Fruit fly (Drosophila melanogaster) Kc167 (cell line): ENCODE results near the gene GILT3.

Experiments
- Myc ChIP-seq: fragments of >200 bp; optimal IDR thresholded peaks from 2 replicates; lab custom pipeline; 2017; ENCODE audit warnings: missing external identifiers
- Sin3A ChIP-seq: fragments of >200 bp; optimal IDR thresholded peaks from 2 replicates; lab custom pipeline; 2018; ENCODE audit warnings: missing external identifiers
- h ChIP-seq: fragments of >200 bp; optimal IDR thresholded peaks from 3 replicates; lab custom pipeline; 2018; ENCODE audit warnings: missing external identifiers
- insv ChIP-seq: fragments of >200 bp; optimal IDR thresholded peaks from 3 replicates; lab custom pipeline; 2018; ENCODE audit warnings: missing external identifiers
- psq ChIP-seq: fragments of >200 bp; optimal IDR thresholded peaks from 2 replicates; lab custom pipeline; 2017; ENCODE audit warnings: missing external identifiers
- ttk ChIP-seq: sonication (Bioruptor generic); optimal IDR thresholded peaks from 2 replicates; lab custom pipeline; 2017; ENCODE audit warnings: missing external identifiers

DNA sequence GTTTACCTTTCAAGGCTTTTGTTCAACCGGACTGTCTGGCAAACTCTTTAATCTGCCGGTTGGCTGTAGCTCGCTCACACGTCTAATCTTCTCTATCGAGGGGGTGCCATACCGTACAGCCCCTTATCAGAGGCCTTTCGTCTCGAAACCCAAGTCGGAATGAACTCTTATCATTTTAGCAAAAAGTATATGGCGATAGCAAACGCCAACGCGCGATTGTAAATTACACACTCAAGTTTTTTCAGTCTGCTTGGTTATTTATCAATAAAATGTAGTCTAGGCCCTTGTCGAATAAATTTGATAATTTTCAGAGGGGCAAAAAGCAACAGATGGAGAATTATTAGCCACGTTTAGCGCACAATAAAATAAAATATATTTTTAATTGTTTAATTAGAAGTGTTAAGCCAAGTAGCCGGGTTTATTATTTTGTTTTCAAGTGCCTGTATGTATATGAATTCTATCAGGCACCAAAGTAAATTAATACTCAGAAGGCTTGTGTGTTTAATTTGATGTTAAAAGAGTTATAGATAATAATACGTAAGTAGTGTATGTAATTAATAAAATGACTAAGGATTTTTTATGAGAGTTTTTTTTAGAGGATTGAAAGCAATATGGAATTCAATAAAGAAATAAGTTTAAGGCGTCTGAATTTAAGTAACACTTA lies 47.8 kb downstream of the GILT3 start:
- TF ChIP-seq psq (lab: Kevin White, UChicago) (no peak), h (lab: Kevin White, UChicago) (no peak), insv (lab: Kevin White, UChicago) (no peak), Sin3A (no peak), Myc (lab: Kevin White, UChicago) (no peak), ttk (lab: Kevin White, UChicago) (no peak)
